Fruit fly (Drosophila melanogaster) whole organism, embryonic: ENCODE data around the gene Ocrl.

Experiments used
- Awh ChIP-seq: fragments of 200-800 bp; sonication (Bioruptor generic); IDR thresholded peaks from 2 replicates; pipeline ENCODE4, ENCODE4 v1.3.6; 2022; ENCODE audit warnings: missing biosample characterization, missing genetic modification characterization
- B-H1 ChIP-seq: fragments of 200-800 bp; sonication (Bioruptor generic); IDR thresholded peaks from 3 replicates; pipeline ENCODE4 v1.3.6; 2022; ENCODE audit warnings: missing biosample characterization, missing genetic modification characterization
- BEAF-32 ChIP-seq: fragments of 200-800 bp; sonication (Bioruptor generic); optimal IDR thresholded peaks from 3 replicates; lab custom pipeline; 2017; ENCODE audit warnings: missing biosample characterization, missing genetic modification characterization, mild to moderate bottlenecking, moderate library complexity, missing genetic modification reagents
- Bdp1 ChIP-seq: fragments of 200-800 bp; sonication (Bioruptor generic); optimal IDR thresholded peaks from 3 replicates; lab custom pipeline; 2016; ENCODE audit warnings: missing biosample characterization, missing genetic modification characterization
- CG10147 ChIP-seq: fragments of 200-800 bp; sonication (Bioruptor generic); optimal IDR thresholded peaks from 2 replicates; lab custom pipeline; 2019; ENCODE audit warnings: missing biosample characterization, mild to moderate bottlenecking, missing genetic modification characterization, moderate library complexity
- CG10267 ChIP-seq: fragments of 200-800 bp; sonication (Bioruptor generic); optimal IDR thresholded peaks from 2 replicates; lab custom pipeline; 2018; ENCODE audit warnings: missing biosample characterization, mild to moderate bottlenecking, missing genetic modification characterization, moderate library complexity
- CG11398 ChIP-seq: fragments of 200-800 bp; sonication (Bioruptor generic); optimal IDR thresholded peaks from 2 replicates; lab custom pipeline; 2016; ENCODE audit warnings: missing biosample characterization, missing genetic modification characterization
- CG11456 ChIP-seq: fragments of 200-800 bp; sonication (Bioruptor generic); IDR thresholded peaks from 3 replicates; pipeline ENCODE4 v1.3.6; 2022; ENCODE audit warnings: missing biosample characterization, missing genetic modification characterization
- CG13424 ChIP-seq: fragments of 200-800 bp; sonication (Bioruptor generic); optimal IDR thresholded peaks from 2 replicates; lab custom pipeline; 2019; ENCODE audit warnings: missing biosample characterization, mild to moderate bottlenecking, missing genetic modification characterization, moderate library complexity
- CG17359 ChIP-seq: fragments of 200-800 bp; sonication (Bioruptor generic); optimal IDR thresholded peaks from 3 replicates; lab custom pipeline; 2018; ENCODE audit warnings: missing biosample characterization, mild to moderate bottlenecking, missing genetic modification characterization, moderate library complexity
- CG2120 ChIP-seq: fragments of 200-800 bp; sonication (Bioruptor generic); optimal IDR thresholded peaks from 3 replicates; lab custom pipeline; 2016; ENCODE audit warnings: missing biosample characterization, missing genetic modification characterization
- CG2712 ChIP-seq: fragments of 200-800 bp; optimal IDR thresholded peaks from 3 replicates; lab custom pipeline; 2019; ENCODE audit warnings: missing biosample characterization, mild to moderate bottlenecking, missing genetic modification characterization, moderate library complexity
- CG32532 ChIP-seq: fragments of 200-800 bp; sonication (Bioruptor generic); IDR thresholded peaks from 2 replicates; pipeline ENCODE4 v1.3.6; 2022; ENCODE audit warnings: missing biosample characterization, missing genetic modification characterization
- CG3847 ChIP-seq: fragments of 200-800 bp; sonication (Bioruptor generic); IDR thresholded peaks from 2 replicates; pipeline ENCODE4 v1.3.6; 2022; ENCODE audit warnings: missing biosample characterization, missing genetic modification characterization
- CG43689 ChIP-seq: fragments of 200-800 bp; sonication (Bioruptor generic); IDR thresholded peaks from 2 replicates; pipeline ENCODE4 v1.3.6; 2022; ENCODE audit warnings: missing biosample characterization, missing genetic modification characterization
- CG4707 ChIP-seq: fragments of 200-800 bp; sonication (Bioruptor generic); optimal IDR thresholded peaks from 2 replicates; lab custom pipeline; 2018; ENCODE audit warnings: missing biosample characterization, mild to moderate bottlenecking, missing genetic modification characterization, moderate library complexity
- CG8089 ChIP-seq: fragments of 200-800 bp; sonication (Bioruptor generic); optimal IDR thresholded peaks from 3 replicates; lab custom pipeline; 2016; ENCODE audit warnings: missing biosample characterization, missing genetic modification characterization
- CG8765 ChIP-seq: fragments of 200-800 bp; sonication (Bioruptor generic); IDR thresholded peaks from 2 replicates; pipeline ENCODE4 v1.3.6; 2022; ENCODE audit warnings: missing biosample characterization, missing genetic modification characterization
- CG9215 ChIP-seq: fragments of 200-800 bp; sonication (Bioruptor generic); IDR thresholded peaks from 2 replicates; pipeline ENCODE4 v1.3.6; 2022; ENCODE audit warnings: missing biosample characterization, missing genetic modification characterization
- CG9932 ChIP-seq: fragments of 200-800 bp; sonication (Bioruptor generic); IDR thresholded peaks from 2 replicates; pipeline ENCODE4 v1.3.6; 2022; ENCODE audit warnings: missing biosample characterization, missing genetic modification characterization
- Dfd ChIP-seq, 2 experiments: fragments of >200 bp; optimal IDR thresholded peaks; 2 replicates each; lab custom pipeline; 2017; ENCODE audit warnings: missing biosample characterization in 2 of 2, missing genetic modification characterization in 2 of 2
- Doc2 ChIP-seq: fragments of 200-800 bp; sonication (Bioruptor generic); IDR thresholded peaks from 2 replicates; pipeline ENCODE4 v1.3.6; 2022; ENCODE audit warnings: missing biosample characterization, missing genetic modification characterization
- Doc3 ChIP-seq: fragments of 200-800 bp; sonication (Bioruptor generic); IDR thresholded peaks from 3 replicates; pipeline ENCODE4 v1.3.6; 2022; ENCODE audit warnings: missing biosample characterization, missing genetic modification characterization; ENCODE audit not compliant: partially characterized antibody
- ERR ChIP-seq: fragments of 200-800 bp; sonication (Bioruptor generic); optimal IDR thresholded peaks from 2 replicates; lab custom pipeline; 2016; ENCODE audit warnings: missing biosample characterization, missing genetic modification characterization
- Ets65A ChIP-seq: fragments of 200-800 bp; sonication (Bioruptor generic); peaks from one replicate; lab custom pipeline; 2016; ENCODE audit warnings: missing biosample characterization, missing genetic modification characterization
- Hr51 ChIP-seq, 2 experiments: fragments of 200-800 bp; sonication (Bioruptor generic); optimal IDR thresholded peaks; 2 replicates in 1 of 2; 3 replicates in 1 of 2; lab custom pipeline; 2016 to 2018; ENCODE audit warnings: missing biosample characterization in 2 of 2, missing genetic modification characterization in 2 of 2, mild to moderate bottlenecking in 1 of 2, moderate library complexity in 1 of 2
- Lpt ChIP-seq: fragments of >200 bp; optimal IDR thresholded peaks from 2 replicates; lab custom pipeline; 2018; ENCODE audit warnings: missing biosample characterization, missing genetic modification characterization
- Mrtf ChIP-seq: fragments of 200-800 bp; sonication (Bioruptor generic); IDR thresholded peaks from 3 replicates; pipeline ENCODE4 v1.3.6; 2022; ENCODE audit warnings: missing biosample characterization, missing genetic modification characterization
- NK7.1 ChIP-seq: fragments of 200-800 bp; sonication (Bioruptor generic); optimal IDR thresholded peaks from 3 replicates; lab custom pipeline; 2016; ENCODE audit warnings: missing biosample characterization, missing genetic modification characterization
- Opbp ChIP-seq: fragments of 200-800 bp; sonication (Bioruptor generic); IDR thresholded peaks from 3 replicates; pipeline ENCODE4 v1.3.6; 2022; ENCODE audit warnings: missing biosample characterization, missing genetic modification characterization; ENCODE audit not compliant: partially characterized antibody
- Side ChIP-seq: fragments of 200-800 bp; sonication (Bioruptor generic); optimal IDR thresholded peaks from 2 replicates; lab custom pipeline; 2016; ENCODE audit warnings: missing biosample characterization, missing genetic modification characterization
- al ChIP-seq: fragments of 200-800 bp; sonication (Bioruptor generic); IDR thresholded peaks from 2 replicates; pipeline ENCODE4 v1.3.6; 2022; ENCODE audit warnings: missing biosample characterization, missing genetic modification characterization
- az2 ChIP-seq: fragments of 200-800 bp; sonication (Bioruptor generic); optimal IDR thresholded peaks from 3 replicates; lab custom pipeline; 2016; ENCODE audit warnings: missing biosample characterization, missing genetic modification characterization
- en ChIP-seq: fragments of 200-800 bp; sonication (Bioruptor generic); optimal IDR thresholded peaks from 2 replicates; lab custom pipeline; 2016; ENCODE audit warnings: missing biosample characterization, missing genetic modification characterization
- gem ChIP-seq: fragments of 200-800 bp; sonication (Bioruptor generic); optimal IDR thresholded peaks from 2 replicates; lab custom pipeline; 2019; ENCODE audit warnings: missing biosample characterization, mild to moderate bottlenecking, missing genetic modification characterization, moderate library complexity
- gfzf ChIP-seq: fragments of 200-800 bp; sonication (Bioruptor generic); optimal IDR thresholded peaks from 2 replicates; lab custom pipeline; 2016; ENCODE audit warnings: missing biosample characterization, mild to moderate bottlenecking, missing genetic modification characterization, moderate library complexity
- gsb ChIP-seq: fragments of 200-800 bp; sonication (Bioruptor generic); IDR thresholded peaks from 2 replicates; pipeline ENCODE4 v1.3.6; 2022; ENCODE audit warnings: missing biosample characterization, missing genetic modification characterization
- kah ChIP-seq: fragments of 200-800 bp; sonication (Bioruptor generic); optimal IDR thresholded peaks from 2 replicates; lab custom pipeline; 2018; ENCODE audit warnings: missing biosample characterization, mild to moderate bottlenecking, missing genetic modification characterization
- nmo ChIP-seq: fragments of 200-800 bp; sonication (Bioruptor generic); optimal IDR thresholded peaks from 2 replicates; lab custom pipeline; 2018; ENCODE audit warnings: missing biosample characterization, mild to moderate bottlenecking, missing genetic modification characterization, moderate library complexity
- pan ChIP-seq, 4 experiments: fragments of >200 bp in 3 of 4; fragments of 200-800 bp in 1 of 4; sonication (Bioruptor generic) in 1 of 4; optimal IDR thresholded peaks in 3 of 4; IDR thresholded peaks in 1 of 4; 2 replicates each; pipeline versions ENCODE4 v1.3.6 to Lab custom; 2017 to 2022; ENCODE audit warnings: missing biosample characterization in 2 of 4, missing genetic modification characterization in 2 of 4, mixed read lengths in 1 of 4
- sc ChIP-seq, 3 experiments: fragments of >200 bp in 2 of 3; fragments of 200-800 bp in 1 of 3; sonication (Bioruptor generic) in 1 of 3; optimal IDR thresholded peaks; 2 replicates in 2 of 3; 3 replicates in 1 of 3; lab custom pipeline; 2017; ENCODE audit warnings: mild to moderate bottlenecking in 1 of 3, missing biosample characterization in 1 of 3, missing genetic modification characterization in 1 of 3, missing genetic modification reagents in 1 of 3
- slbo ChIP-seq: fragments of 200-800 bp; sonication (Bioruptor generic); IDR thresholded peaks from 2 replicates; pipeline ENCODE4 v1.3.6; 2022; ENCODE audit warnings: missing biosample characterization, missing genetic modification characterization
- slp2 ChIP-seq: fragments of 200-800 bp; sonication (Bioruptor generic); optimal IDR thresholded peaks from 2 replicates; lab custom pipeline; 2016; ENCODE audit warnings: missing biosample characterization, missing genetic modification characterization
- sob ChIP-seq: fragments of 200-800 bp; sonication (Bioruptor generic); IDR thresholded peaks from 2 replicates; pipeline ENCODE4 v1.3.6; 2022; ENCODE audit warnings: missing biosample characterization, missing genetic modification characterization
- sug ChIP-seq: fragments of 200-800 bp; optimal IDR thresholded peaks from 2 replicates; lab custom pipeline; 2019; ENCODE audit warnings: missing biosample characterization, mild to moderate bottlenecking, missing genetic modification characterization, moderate library complexity
- vfl ChIP-seq: fragments of 200-800 bp; sonication (Bioruptor generic); optimal IDR thresholded peaks from 2 replicates; lab custom pipeline; 2016; ENCODE audit warnings: missing biosample characterization, missing genetic modification characterization
- vnd ChIP-seq: fragments of 200-800 bp; sonication (Bioruptor generic); IDR thresholded peaks from 3 replicates; pipeline ENCODE4 v1.3.6; 2022; ENCODE audit warnings: missing biosample characterization, missing genetic modification characterization; ENCODE audit not compliant: partially characterized antibody
- vvl ChIP-seq: fragments of 200-800 bp; sonication (Bioruptor generic); IDR thresholded peaks from 2 replicates; pipeline ENCODE4 v1.3.6; 2022; ENCODE audit warnings: missing biosample characterization, missing genetic modification characterization
- wek ChIP-seq: fragments of 200-800 bp; sonication (Bioruptor generic); optimal IDR thresholded peaks from 3 replicates; lab custom pipeline; 2018; ENCODE audit warnings: missing biosample characterization, mild to moderate bottlenecking, missing genetic modification characterization, moderate library complexity

The Ocrl gene

DNA sequence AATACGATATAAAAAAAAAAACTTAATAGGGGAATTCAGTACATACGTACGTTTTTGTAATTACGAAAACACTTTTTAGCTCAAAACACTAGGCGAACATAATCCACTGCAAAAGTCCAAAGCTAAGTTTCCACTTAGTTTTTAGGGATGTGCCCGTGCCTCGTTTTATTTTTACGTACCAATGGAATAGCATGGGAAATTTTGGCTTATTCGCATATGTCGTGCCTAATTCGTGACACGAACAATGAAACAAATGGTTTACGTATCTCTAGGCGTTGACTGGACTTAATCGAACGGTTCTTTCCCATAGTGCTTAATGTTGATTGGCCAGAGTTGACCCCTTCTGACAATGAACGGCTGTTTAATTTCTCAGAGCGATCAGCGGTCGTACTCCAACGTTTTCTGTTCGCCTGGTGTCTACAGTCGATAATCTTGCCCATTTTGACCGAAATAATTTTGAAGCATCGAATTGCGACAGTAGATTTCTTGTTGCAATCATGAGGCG, 43.1 kb upstream of the Ocrl start, which contains the start of gene CG14818 (continued):
- TF ChIP-seq Bdp1 (GFP tag; lab: Kevin White, UChicago) (peak; percentile 47), Doc3 (peak; percentile 92), CG2120 (GFP tag; lab: Kevin White, UChicago) (peak; percentile 67), gem (peak; percentile 68), CG17359 (tag; lab: Kevin White, UChicago) (peak; percentile 95), NK7.1 (GFP tag; lab: Kevin White, UChicago) (peak; percentile 27), vvl (GFP tag; lab: Robert Waterston, UW) (peak; percentile 74), al (GFP tag; lab: Robert Waterston, UW) (peak; percentile 60; the same call in 1 of the 2 replicates), kah (no peak), CG9215 (GFP tag; lab: Robert Waterston, UW) (peak; percentile 65), Hr51 (GFP tag; optimal IDR thresholded peaks at IDR 0.05; lab: Kevin White, UChicago) (peak; percentile 41 to 45), Mrtf (GFP tag; lab: Robert Waterston, UW) (peak; percentile 33; the same call in 1 of the 3 replicates), gfzf (GFP tag; lab: Kevin White, UChicago) (peak; percentile 1), Awh (GFP tag; lab: Robert Waterston, UW) (no peak), en (GFP tag; lab: Kevin White, UChicago) (no peak), vnd (GFP tag; lab: Robert Waterston, UW) (peak; percentile 84), CG11398 (GFP tag; lab: Kevin White, UChicago) (peak; percentile 36), sob (GFP tag; lab: Robert Waterston, UW) (peak; percentile 75), nmo (GFP tag; lab: Kevin White, UChicago) (peak; percentile 59), CG8089 (peak; percentile 27), CG13424 (tag; lab: Kevin White, UChicago) (peak; percentile 69), pan (optimal IDR thresholded peaks at IDR 0.05; lab: Kevin White, UChicago) (no peak), pan (GFP tag; optimal IDR thresholded peaks at IDR 0.05 in 1 of 2, IDR thresholded peaks at IDR 0.05 in 1 of 2) (peak in 1 of 2 experiments; percentile 73), CG10147 (GFP tag; lab: Kevin White, UChicago) (peak; percentile 65), wek (GFP tag; lab: Kevin White, UChicago) (peak; percentile 81), CG10267 (peak; percentile 45), CG3847 (GFP tag; lab: Robert Waterston, UW) (peak; percentile 58), CG8765 (peak; percentile 56), sug (tag; lab: Kevin White, UChicago) (peak; percentile 31), B-H1 (GFP tag; lab: Robert Waterston, UW) (peak; percentile 28; the same call in 1 of the 3 replicates), CG4707 (GFP tag; lab: Kevin White, UChicago) (peak; percentile 30), Lpt (GFP tag; lab: Kevin White, UChicago) (no peak), CG43689 (0 out of 2 replicates have a peak, but pooled peaks have one; percentile 22), CG11456 (GFP tag; lab: Robert Waterston, UW) (peak; percentile 72; the same call in 1 of the 3 replicates), Ets65A (peak; percentile 97), CG32532 (GFP tag; lab: Robert Waterston, UW) (peak; percentile 55; the same call in 1 of the 2 replicates), slbo (GFP tag; lab: Robert Waterston, UW) (peak; percentile 77), vfl (GFP tag; lab: Kevin White, UChicago) (peak; percentile 43), CG2712 (tag; lab: Kevin White, UChicago) (peak; percentile 30), gsb (GFP tag; lab: Robert Waterston, UW) (peak; percentile 44; the same call in 1 of the 2 replicates), Dfd (GFP tag; optimal IDR thresholded peaks at IDR 0.05; lab: Kevin White, UChicago) (no peak), Doc2 (no peak), az2 (GFP tag; lab: Kevin White, UChicago) (peak; percentile 42), slp2 (GFP tag; lab: Kevin White, UChicago) (peak; percentile 68), Opbp (GFP tag; lab: Robert Waterston, UW) (peak; percentile 79), BEAF-32 (GFP tag; lab: Kevin White, UChicago) (peak; percentile 83), ERR (GFP tag; lab: Kevin White, UChicago) (peak; percentile 28), Side (GFP tag; lab: Kevin White, UChicago) (peak; percentile 63), CG9932 (GFP tag; lab: Robert Waterston, UW) (peak; percentile 78), sc (optimal IDR thresholded peaks at IDR 0.05; lab: Kevin White, UChicago) (no peak), sc (GFP tag; optimal IDR thresholded peaks at IDR 0.05; lab: Kevin White, UChicago) (no peak)
